Fruit fly (Drosophila melanogaster): ENCODE measurements around the gene Lamtor4.

The Lamtor4 gene

DNA sequence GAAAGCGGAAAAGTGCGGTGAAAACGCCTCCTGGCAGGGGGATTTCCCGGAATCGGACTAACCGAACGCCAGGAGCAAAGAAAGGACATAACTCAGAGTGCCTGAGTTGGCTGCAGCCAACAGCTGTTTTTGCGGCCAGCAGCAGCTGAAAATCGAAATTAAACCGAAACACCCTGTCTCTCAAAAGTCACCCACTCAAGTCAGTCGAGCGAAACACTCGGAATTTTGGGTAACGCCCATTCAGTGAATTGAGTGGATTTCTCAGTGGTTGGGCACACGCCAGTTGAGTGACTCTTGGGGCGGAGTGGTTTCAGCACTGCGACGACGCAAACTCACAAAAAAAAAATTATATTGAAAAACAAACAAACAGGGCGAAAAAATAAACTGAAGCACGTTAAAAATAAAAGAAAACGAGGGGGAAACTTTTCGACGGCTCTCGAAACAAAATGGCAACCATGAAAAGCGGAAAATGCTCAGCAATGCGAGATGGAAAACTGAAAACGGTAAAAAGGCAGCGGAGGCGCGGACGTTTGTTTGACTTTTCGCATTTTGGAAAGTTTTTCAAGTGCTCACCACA, 17.9 kb upstream of the Lamtor4 start (continued):
- TF ChIP-seq cyc (GFP tag; optimal IDR thresholded peaks at IDR 0.05): no peak
- TF ChIP-seq dac (GFP tag; optimal IDR thresholded peaks at IDR 0.05): peak; percentile 28
- TF ChIP-seq Sox15 (GFP tag; optimal IDR thresholded peaks at IDR 0.05): no peak
- TF ChIP-seq salr (GFP tag; optimal IDR thresholded peaks at IDR 0.05): peak; percentile 14 to 42
- peak; percentile 83 for TF ChIP-seq CG15336 (GFP tag; IDR thresholded peaks at IDR 0.05)
- TF ChIP-seq vri (GFP tag; optimal IDR thresholded peaks at IDR 0.05): peak; percentile 35
- no peak for TF ChIP-seq Ets21C (GFP tag; optimal IDR thresholded peaks at IDR 0.05)
- TF ChIP-seq CG11902 (GFP tag; optimal IDR thresholded peaks at IDR 0.05): no peak
- TF ChIP-seq Hr38 (GFP tag; optimal IDR thresholded peaks at IDR 0.05): no peak
- TF ChIP-seq OdsH (GFP tag; optimal IDR thresholded peaks at IDR 0.05): peak; percentile 15
- peak; percentile 70 for TF ChIP-seq CG3919 (GFP tag; optimal IDR thresholded peaks at IDR 0.05)
- no peak for TF ChIP-seq Blimp-1 (GFP tag; optimal IDR thresholded peaks at IDR 0.05)
- peak; percentile 96 for TF ChIP-seq CG6163 (GFP tag; IDR thresholded peaks at IDR 0.05)
- peak; percentile 61 for TF ChIP-seq Lpt (GFP tag; optimal IDR thresholded peaks at IDR 0.05)
- TF ChIP-seq CG16779 (tag; optimal IDR thresholded peaks at IDR 0.05): peak; percentile 82
- no peak for TF ChIP-seq CG6792 (GFP tag; optimal IDR thresholded peaks at IDR 0.05)
- peak; percentile 14 for TF ChIP-seq topi (GFP tag; optimal IDR thresholded peaks at IDR 0.05)
- peak; percentile 53 for TF ChIP-seq dsx (GFP tag; optimal IDR thresholded peaks at IDR 0.05; ENCODE audit: poor library complexity, severe bottlenecking)

DNA sequence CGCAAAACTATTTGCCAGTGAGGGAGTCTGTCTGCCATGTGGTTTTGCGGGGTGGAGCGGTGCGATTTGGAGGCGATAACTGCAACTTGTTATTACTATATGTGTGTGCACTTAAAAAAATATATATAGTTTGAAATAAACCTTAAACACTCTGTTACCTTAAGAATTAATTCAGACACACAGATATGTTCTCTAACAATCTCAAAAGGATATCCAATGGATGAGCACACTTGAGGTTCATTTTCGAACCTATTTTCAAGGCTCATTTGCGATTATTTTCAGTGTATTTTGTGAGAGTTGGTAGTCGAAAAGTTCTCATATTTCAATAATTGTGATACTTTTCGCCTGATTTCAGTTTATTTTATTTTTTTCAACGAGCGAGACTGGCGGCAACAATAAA, 14.7 kb upstream of the Lamtor4 start:
- TF ChIP-seq net (GFP tag; optimal IDR thresholded peaks at IDR 0.05) (no peak), CG31627 (GFP tag; optimal IDR thresholded peaks at IDR 0.05) (peak; percentile 8), Sox102F (GFP tag; optimal IDR thresholded peaks at IDR 0.05) (no peak), dac (GFP tag; optimal IDR thresholded peaks at IDR 0.05) (no peak), Lpt (GFP tag; optimal IDR thresholded peaks at IDR 0.05) (no peak), Eip78C (GFP tag) (peak; percentile 17), vri (GFP tag; optimal IDR thresholded peaks at IDR 0.05) (no peak)

DNA sequence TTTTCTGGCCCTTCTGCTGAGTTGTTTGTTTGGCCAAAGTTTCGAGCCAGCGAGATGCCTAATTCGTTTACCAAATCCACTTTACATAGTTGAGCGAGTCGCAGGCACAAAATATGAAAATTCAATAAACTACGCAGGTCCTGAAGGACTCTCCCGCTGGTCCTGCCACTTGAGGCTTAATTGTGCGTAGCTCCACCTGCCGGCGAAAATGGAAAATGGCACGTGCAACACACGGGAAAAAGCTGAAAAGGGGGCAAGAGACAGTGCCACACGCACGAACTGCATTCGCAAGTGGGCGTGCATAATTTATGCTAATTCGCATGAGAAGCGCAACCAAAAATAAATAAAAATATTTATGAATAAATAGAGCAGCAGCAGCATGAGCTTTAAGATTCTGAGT, 10.8 kb upstream of the Lamtor4 start:
- TF ChIP-seq Eip75B (GFP tag; optimal IDR thresholded peaks at IDR 0.05) (no peak), CG6854 (GFP tag; optimal IDR thresholded peaks at IDR 0.05) (no peak), fkh (GFP tag; optimal IDR thresholded peaks at IDR 0.05) (no peak), CG8319 (GFP tag; optimal IDR thresholded peaks at IDR 0.05) (no peak), Sox14 (GFP tag; optimal IDR thresholded peaks at IDR 0.05) (no peak), acj6 (GFP tag; optimal IDR thresholded peaks at IDR 0.05) (no peak), ss (GFP tag; optimal IDR thresholded peaks at IDR 0.05) (no peak), CG11294 (GFP tag; IDR thresholded peaks at IDR 0.05) (no peak), net (GFP tag; optimal IDR thresholded peaks at IDR 0.05) (no peak), Gug (GFP tag; IDR thresholded peaks at IDR 0.05) (no peak), CG6808 (GFP tag; optimal IDR thresholded peaks at IDR 0.05) (no peak), Ets21C (GFP tag; optimal IDR thresholded peaks at IDR 0.05) (no peak), CG9139 (GFP tag; optimal IDR thresholded peaks at IDR 0.05) (no peak), Hr38 (GFP tag; optimal IDR thresholded peaks at IDR 0.05) (no peak), CG3032 (tag; optimal IDR thresholded peaks at IDR 0.05) (no peak)

DNA sequence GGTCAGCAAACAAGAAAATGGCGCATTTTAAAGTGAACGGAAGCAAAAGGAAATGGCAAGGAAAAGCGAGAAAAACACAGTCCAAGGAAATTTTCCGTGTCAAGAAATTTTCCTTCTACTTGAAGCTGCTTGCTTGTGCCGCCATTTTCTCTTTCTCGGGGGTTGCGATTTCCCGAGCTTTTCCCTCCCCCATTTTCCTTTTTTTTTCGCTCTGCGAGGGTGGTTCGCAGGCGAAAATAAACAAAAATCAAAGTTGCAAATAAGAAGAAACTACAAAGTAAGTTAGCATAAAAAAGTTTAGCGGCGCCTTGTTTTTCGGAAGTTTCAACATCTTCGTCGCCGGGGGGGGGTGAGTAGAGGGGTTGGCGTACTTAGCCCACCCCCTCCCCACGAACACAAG, 9.3 kb upstream of the Lamtor4 start:
- no peak for TF ChIP-seq CG8119 (GFP tag; IDR thresholded peaks at IDR 0.05)
- no peak for TF ChIP-seq fd59A (GFP tag; optimal IDR thresholded peaks at IDR 0.05)
- TF ChIP-seq CG1621 (tag; optimal IDR thresholded peaks at IDR 0.05): no peak
